Fruit fly (Drosophila melanogaster) whole organism, embryonic: ENCODE data around the gene CG3097.

ENCODE experiments used
- Abd-B ChIP-seq: fragments of 200-800 bp; sonication (Bioruptor generic); optimal IDR thresholded peaks from 2 replicates; lab custom pipeline; 2018; ENCODE audit warnings: missing biosample characterization, mild to moderate bottlenecking, missing genetic modification characterization, moderate library complexity
- Asciz ChIP-seq: fragments of 200-800 bp; sonication (Bioruptor generic); optimal IDR thresholded peaks from 2 replicates; lab custom pipeline; 2017; ENCODE audit warnings: missing biosample characterization, mild to moderate bottlenecking, missing genetic modification characterization, missing genetic modification reagents
- Atf-2 ChIP-seq: fragments of 200-800 bp; sonication (Bioruptor generic); optimal IDR thresholded peaks from 2 replicates; lab custom pipeline; 2016; ENCODE audit warnings: missing biosample characterization, missing genetic modification characterization
- Bdp1 ChIP-seq: fragments of 200-800 bp; sonication (Bioruptor generic); optimal IDR thresholded peaks from 3 replicates; lab custom pipeline; 2016; ENCODE audit warnings: missing biosample characterization, missing genetic modification characterization
- CG10979 ChIP-seq: fragments of 200-800 bp; sonication (Bioruptor generic); optimal IDR thresholded peaks from 2 replicates; lab custom pipeline; 2018; ENCODE audit warnings: missing biosample characterization, mild to moderate bottlenecking, missing genetic modification characterization, moderate library complexity
- CG11247 ChIP-seq: fragments of 200-800 bp; sonication (Bioruptor generic); IDR thresholded peaks from 2 replicates; pipeline ENCODE4 v1.3.6; 2022; ENCODE audit warnings: missing biosample characterization, missing genetic modification characterization
- CG12155 ChIP-seq: fragments of 200-800 bp; sonication (Bioruptor generic); optimal IDR thresholded peaks from 3 replicates; lab custom pipeline; 2016; ENCODE audit warnings: missing biosample characterization, missing genetic modification characterization
- CG12391 ChIP-seq: fragments of 200-800 bp; sonication (Bioruptor generic); optimal IDR thresholded peaks from 3 replicates; lab custom pipeline; 2018; ENCODE audit warnings: missing biosample characterization, mild to moderate bottlenecking, missing genetic modification characterization, moderate library complexity
- CG13123 ChIP-seq: fragments of 200-800 bp; sonication (Bioruptor generic); optimal IDR thresholded peaks from 2 replicates; lab custom pipeline; 2016; ENCODE audit warnings: missing biosample characterization, missing genetic modification characterization
- CG13775 ChIP-seq: fragments of 200-800 bp; sonication (Bioruptor generic); optimal IDR thresholded peaks from 3 replicates; lab custom pipeline; 2017; ENCODE audit warnings: missing biosample characterization, mild to moderate bottlenecking, missing genetic modification characterization
- CG18011 ChIP-seq: fragments of 200-800 bp; sonication (Bioruptor generic); optimal IDR thresholded peaks from 2 replicates; lab custom pipeline; 2017; ENCODE audit warnings: missing biosample characterization, missing genetic modification characterization, mild to moderate bottlenecking, moderate library complexity, missing genotype
- CG18764 ChIP-seq: fragments of 200-800 bp; sonication (Bioruptor generic); optimal IDR thresholded peaks from 3 replicates; lab custom pipeline; 2016; ENCODE audit warnings: missing biosample characterization, missing genetic modification characterization
- CG31388 ChIP-seq: fragments of 200-800 bp; sonication (Bioruptor generic); optimal IDR thresholded peaks from 2 replicates; lab custom pipeline; 2016; ENCODE audit warnings: missing biosample characterization, missing genetic modification characterization
- CG32767 ChIP-seq: fragments of 200-800 bp; sonication (Bioruptor generic); IDR thresholded peaks from 2 replicates; pipeline ENCODE4 v1.3.6; 2022; ENCODE audit warnings: missing biosample characterization, missing genetic modification characterization
- CG5953 ChIP-seq: fragments of 200-800 bp; sonication (Bioruptor generic); IDR thresholded peaks from 2 replicates; pipeline ENCODE4 v1.3.6; 2022; ENCODE audit warnings: missing biosample characterization, missing genetic modification characterization
- CG6272 ChIP-seq: fragments of 200-800 bp; sonication (Bioruptor generic); IDR thresholded peaks from 2 replicates; pipeline ENCODE4 v1.3.6; 2022; ENCODE audit warnings: missing biosample characterization, missing genetic modification characterization
- CG8290 ChIP-seq, 3 experiments: fragments of 200-800 bp; sonication (Bioruptor generic); optimal IDR thresholded peaks; 2 replicates each; lab custom pipeline; 2016 to 2019; ENCODE audit warnings: missing biosample characterization in 3 of 3, missing genetic modification characterization in 3 of 3, mild to moderate bottlenecking in 2 of 3, moderate library complexity in 1 of 3
- CG8478 ChIP-seq: fragments of >200 bp; optimal IDR thresholded peaks from 2 replicates; lab custom pipeline; 2018
- CG9932 ChIP-seq: fragments of 200-800 bp; sonication (Bioruptor generic); IDR thresholded peaks from 2 replicates; pipeline ENCODE4 v1.3.6; 2022; ENCODE audit warnings: missing biosample characterization, missing genetic modification characterization
- Ets65A ChIP-seq: fragments of 200-800 bp; sonication (Bioruptor generic); peaks from one replicate; lab custom pipeline; 2016; ENCODE audit warnings: missing biosample characterization, missing genetic modification characterization
- GATAe ChIP-seq: fragments of 200-800 bp; sonication (Bioruptor generic); conservative IDR thresholded peaks from 2 replicates; pipeline ENCODE4 v1.3.6; 2022; ENCODE audit warnings: missing biosample characterization, missing genetic modification characterization
- HmgD ChIP-seq: fragments of 200-800 bp; sonication (Bioruptor generic); optimal IDR thresholded peaks from 3 replicates; lab custom pipeline; 2016; ENCODE audit warnings: missing biosample characterization, missing genetic modification characterization
- HmgZ ChIP-seq: fragments of 200-800 bp; sonication (Bioruptor generic); optimal IDR thresholded peaks from 2 replicates; lab custom pipeline; 2018; ENCODE audit warnings: missing biosample characterization, mild to moderate bottlenecking, missing genetic modification characterization
- Max ChIP-seq: fragments of 200-800 bp; sonication (Bioruptor generic); optimal IDR thresholded peaks from 2 replicates; lab custom pipeline; 2016; ENCODE audit warnings: missing biosample characterization, mild to moderate bottlenecking, missing genetic modification characterization
- Med ChIP-seq: fragments of 200-800 bp; sonication (Bioruptor generic); peaks from one replicate; lab custom pipeline; 2016; ENCODE audit warnings: missing biosample characterization, missing genetic modification characterization, mild to moderate bottlenecking, inconsistent platforms, moderate library complexity
- Nf-YB ChIP-seq: fragments of 200-800 bp; sonication (Bioruptor generic); optimal IDR thresholded peaks from 3 replicates; lab custom pipeline; 2019; ENCODE audit warnings: missing biosample characterization, mild to moderate bottlenecking, missing genetic modification characterization, moderate library complexity
- Optix ChIP-seq: fragments of 200-800 bp; sonication (Bioruptor generic); IDR thresholded peaks from 3 replicates; pipeline ENCODE4 v1.3.6; 2022; ENCODE audit warnings: missing biosample characterization, missing genetic modification characterization
- Ravus ChIP-seq: fragments of 200-800 bp; sonication (Bioruptor generic); IDR thresholded peaks from 2 replicates; pipeline ENCODE4 v1.3.6; 2022; ENCODE audit warnings: missing biosample characterization, missing genetic modification characterization
- Rfx ChIP-seq: fragments of 200-800 bp; sonication (Bioruptor generic); IDR thresholded peaks from 2 replicates; pipeline ENCODE4 v1.3.6; 2022; ENCODE audit warnings: missing biosample characterization, missing genetic modification characterization
- Trl ChIP-seq, 3 experiments: fragments of >200 bp in 2 of 3; fragments of 200-800 bp in 1 of 3; sonication (Bioruptor generic) in 1 of 3; optimal IDR thresholded peaks; 2 replicates in 1 of 3; 3 replicates in 2 of 3; lab custom pipeline; 2016 to 2017; ENCODE audit warnings: missing biosample characterization in 1 of 3, missing genetic modification characterization in 1 of 3
- Vsx1 ChIP-seq: fragments of 200-800 bp; sonication (Bioruptor generic); optimal IDR thresholded peaks from 2 replicates; lab custom pipeline; 2017; ENCODE audit warnings: missing biosample characterization, mild to moderate bottlenecking, missing genetic modification characterization, missing genetic modification reagents
- al ChIP-seq: fragments of 200-800 bp; sonication (Bioruptor generic); IDR thresholded peaks from 2 replicates; pipeline ENCODE4 v1.3.6; 2022; ENCODE audit warnings: missing biosample characterization, missing genetic modification characterization
- aop ChIP-seq: fragments of 200-800 bp; sonication (Bioruptor generic); IDR thresholded peaks from 2 replicates; pipeline ENCODE4 v1.3.6; 2022; ENCODE audit warnings: missing biosample characterization, missing genetic modification characterization
- cg ChIP-seq: fragments of 200-800 bp; sonication (Bioruptor generic); optimal IDR thresholded peaks from 3 replicates; lab custom pipeline; 2019; ENCODE audit warnings: missing biosample characterization, mild to moderate bottlenecking, missing genetic modification characterization, moderate library complexity
- crol ChIP-seq: fragments of 200-800 bp; sonication (Bioruptor generic); IDR thresholded peaks from 2 replicates; pipeline ENCODE4 v1.3.6; 2022; ENCODE audit warnings: missing biosample characterization, missing genetic modification characterization
- crp ChIP-seq, 2 experiments: fragments of 200-800 bp; sonication (Bioruptor generic); optimal IDR thresholded peaks; 2 replicates in 1 of 2; 3 replicates in 1 of 2; lab custom pipeline; 2017; ENCODE audit warnings: missing biosample characterization in 2 of 2, missing genetic modification characterization in 2 of 2, mild to moderate bottlenecking in 1 of 2, moderate library complexity in 1 of 2
- da ChIP-seq: fragments of 200-800 bp; sonication (Bioruptor generic); optimal IDR thresholded peaks from 2 replicates; lab custom pipeline; 2016; ENCODE audit warnings: missing biosample characterization, missing genetic modification characterization
- dan ChIP-seq: fragments of 200-800 bp; sonication (Bioruptor generic); IDR thresholded peaks from 2 replicates; pipeline ENCODE4 v1.3.6; 2022; ENCODE audit warnings: missing biosample characterization, missing genetic modification characterization
- fd102C ChIP-seq: fragments of 200-800 bp; sonication (Bioruptor generic); optimal IDR thresholded peaks from 2 replicates; lab custom pipeline; 2018; ENCODE audit warnings: missing biosample characterization, mild to moderate bottlenecking, missing genetic modification characterization, moderate library complexity
- gsb-n ChIP-seq: fragments of 200-800 bp; sonication (Bioruptor generic); optimal IDR thresholded peaks from 3 replicates; lab custom pipeline; 2018; ENCODE audit warnings: missing biosample characterization, mild to moderate bottlenecking, missing genetic modification characterization
- h ChIP-seq: fragments of >200 bp; optimal IDR thresholded peaks from 2 replicates; lab custom pipeline; 2017
- lmd ChIP-seq: fragments of 200-800 bp; sonication (Bioruptor generic); IDR thresholded peaks from 2 replicates; pipeline ENCODE4 v1.3.6; 2022; ENCODE audit warnings: missing biosample characterization, missing genetic modification characterization
- peb ChIP-seq: fragments of 200-800 bp; sonication (Bioruptor generic); IDR thresholded peaks from 2 replicates; pipeline ENCODE4 v1.3.6; 2022; ENCODE audit warnings: missing biosample characterization, missing genetic modification characterization
- pros ChIP-seq: fragments of 200-800 bp; sonication (Bioruptor generic); optimal IDR thresholded peaks from 3 replicates; lab custom pipeline; 2019; ENCODE audit warnings: missing biosample characterization, mild to moderate bottlenecking, missing genetic modification characterization, moderate library complexity
- shn ChIP-seq: fragments of 200-800 bp; sonication (Bioruptor generic); optimal IDR thresholded peaks from 3 replicates; lab custom pipeline; 2016; ENCODE audit warnings: missing biosample characterization, missing genetic modification characterization
- stwl ChIP-seq: fragments of 200-800 bp; sonication (Bioruptor generic); optimal IDR thresholded peaks from 3 replicates; lab custom pipeline; 2018; ENCODE audit warnings: missing biosample characterization, mild to moderate bottlenecking, missing genetic modification characterization, moderate library complexity
- sug ChIP-seq: fragments of 200-800 bp; optimal IDR thresholded peaks from 2 replicates; lab custom pipeline; 2019; ENCODE audit warnings: missing biosample characterization, mild to moderate bottlenecking, missing genetic modification characterization, moderate library complexity
- tin ChIP-seq: fragments of 200-800 bp; sonication (Bioruptor generic); optimal IDR thresholded peaks from 3 replicates; lab custom pipeline; 2016; ENCODE audit warnings: missing biosample characterization, missing genetic modification characterization
- twi ChIP-seq: fragments of 200-800 bp; optimal IDR thresholded peaks from 2 replicates; lab custom pipeline; 2019; ENCODE audit warnings: missing biosample characterization, mild to moderate bottlenecking, missing genetic modification characterization, moderate library complexity
- yki ChIP-seq: fragments of >200 bp; optimal IDR thresholded peaks from 3 replicates; lab custom pipeline; 2018
- zen ChIP-seq: fragments of 200-800 bp; sonication (Bioruptor generic); optimal IDR thresholded peaks from 3 replicates; lab custom pipeline; 2018; ENCODE audit warnings: missing biosample characterization, mild to moderate bottlenecking, missing genetic modification characterization, moderate library complexity

CG3097 gene

DNA sequence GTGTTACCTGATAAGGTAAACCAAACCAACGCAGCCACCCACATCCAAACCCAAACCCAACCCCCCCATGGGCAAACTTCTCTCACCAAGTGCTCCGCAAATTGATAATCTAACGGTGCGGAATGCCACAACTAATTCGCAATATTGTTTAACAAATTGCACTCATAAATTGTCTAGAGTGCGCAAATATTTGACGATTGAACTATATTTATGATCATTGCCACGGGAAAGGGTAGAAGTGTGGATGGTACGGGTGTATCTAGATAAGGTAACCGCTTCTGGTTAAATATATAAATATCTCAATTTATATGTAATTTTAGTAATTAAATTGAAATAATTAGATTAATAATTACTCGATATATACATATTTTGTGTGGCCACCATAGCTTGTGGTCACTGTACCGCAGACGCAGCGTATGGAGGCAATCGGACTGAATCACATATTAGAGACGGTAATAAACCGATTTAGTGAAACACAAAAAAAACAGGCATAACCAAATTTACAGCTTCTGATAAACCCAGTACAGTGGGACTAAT, 52.0 kb downstream of the CG3097 start (continued):
- TF ChIP-seq Optix (GFP tag; lab: Robert Waterston, UW) (peak; percentile 23; the same call in 1 of the 3 replicates), CG6272 (GFP tag; lab: Robert Waterston, UW) (no peak), CG8478 (lab: Kevin White, UChicago) (no peak), Vsx1 (no peak), twi (tag; lab: Kevin White, UChicago) (no peak), CG8290 (GFP tag; optimal IDR thresholded peaks at IDR 0.05; lab: Kevin White, UChicago) (no peak), CG8290 (tag; optimal IDR thresholded peaks at IDR 0.05; lab: Kevin White, UChicago) (peak in 1 of 2 experiments; percentile 3), crp (GFP tag; optimal IDR thresholded peaks at IDR 0.05; lab: Kevin White, UChicago) (no peak), lmd (GFP tag; lab: Robert Waterston, UW) (peak; percentile 71; the same call in 1 of the 2 replicates), pros (GFP tag; lab: Kevin White, UChicago) (no peak), Rfx (GFP tag; lab: Robert Waterston, UW) (peak; percentile 85), Ravus (GFP tag; lab: Robert Waterston, UW) (no peak; the same call in 1 of the 2 replicates), da (GFP tag; lab: Kevin White, UChicago) (no peak), al (GFP tag; lab: Robert Waterston, UW) (peak; percentile 72), peb (GFP tag; lab: Robert Waterston, UW) (no peak), CG13123 (GFP tag; lab: Kevin White, UChicago) (no peak), HmgZ (peak; percentile 46), h (no peak), sug (tag; lab: Kevin White, UChicago) (peak; percentile 92), Asciz (GFP tag; lab: Kevin White, UChicago) (no peak), HmgD (no peak), CG10979 (tag; lab: Kevin White, UChicago) (no peak), cg (GFP tag; lab: Kevin White, UChicago) (no peak), CG11247 (GFP tag; lab: Robert Waterston, UW) (peak; percentile 69), Bdp1 (GFP tag; lab: Kevin White, UChicago) (no peak), CG12391 (peak; percentile 60), dan (GFP tag; lab: Robert Waterston, UW) (no peak), CG5953 (no peak), tin (GFP tag; lab: Kevin White, UChicago) (no peak), CG13775 (GFP tag; lab: Kevin White, UChicago) (peak; percentile 35), yki (no peak), CG18011 (GFP tag; lab: Kevin White, UChicago) (no peak), zen (tag; lab: Kevin White, UChicago) (no peak), aop (GFP tag; lab: Robert Waterston, UW) (no peak), Nf-YB (GFP tag; lab: Kevin White, UChicago) (peak; percentile 20), CG12155 (GFP tag; lab: Kevin White, UChicago) (peak; percentile 57), CG9932 (GFP tag; lab: Robert Waterston, UW) (peak; percentile 80), fd102C (no peak), GATAe (GFP tag; lab: Robert Waterston, UW) (peak; percentile 20; the same call in 1 of the 2 replicates), CG18764 (GFP tag; lab: Kevin White, UChicago) (peak; percentile 23), CG31388 (GFP tag; lab: Kevin White, UChicago) (no peak), gsb-n (tag; lab: Kevin White, UChicago) (no peak), CG32767 (0 out of 2 replicates have a peak, but pooled peaks have one; percentile 17), Ets65A (GFP tag; lab: Kevin White, UChicago) (no peak), crol (GFP tag; lab: Robert Waterston, UW) (0 out of 2 replicates have a peak, but pooled peaks have one; percentile 13), Med (peak; percentile 68), shn (GFP tag; lab: Kevin White, UChicago) (no peak), stwl (tag; lab: Kevin White, UChicago) (no peak), Atf-2 (no peak), Abd-B (no peak), Max (GFP tag; lab: Kevin White, UChicago) (peak; percentile 1), Trl (optimal IDR thresholded peaks at IDR 0.05; lab: Kevin White, UChicago) (no peak), Trl (GFP tag; optimal IDR thresholded peaks at IDR 0.05; lab: Kevin White, UChicago) (no peak)
